Worm (Caenorhabditis elegans): Measurements from ENCODE around the gene C04E12.4.
"Not testable (repeated sequence)": the region's sequence is repeated elsewhere in the genome, so short reads cannot be mapped to it uniquely, and the experiment has no call there.

Gene C04E12.4

DNA sequence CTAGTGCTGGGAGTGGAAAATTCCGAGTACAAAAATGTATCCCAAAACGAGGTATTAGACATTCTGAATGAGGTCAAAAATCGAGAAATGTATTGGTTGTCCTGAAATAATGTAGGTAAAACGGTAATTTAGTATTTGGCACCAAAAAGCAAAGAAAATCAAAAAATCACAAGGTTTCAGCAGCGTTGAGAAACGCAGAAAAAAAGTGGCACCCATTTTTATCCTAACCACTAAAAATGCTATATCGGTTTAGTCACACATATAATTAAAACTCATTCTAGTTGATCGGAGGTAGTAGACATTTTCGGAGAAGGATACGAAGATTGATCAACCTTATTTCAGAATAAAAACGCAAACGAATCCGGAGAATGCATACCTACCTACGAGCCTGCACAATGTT, 10.1 kb downstream of the C04E12.4 start, which contains the start of gene srx-121:
srx-121 (minus strand) TSS at position 101 of the 400 bp plus-strand sequence.
- TF ChIP-seq tbx-11 (GFP tag; IDR thresholded peaks at IDR 0.05), result no peak
- TF ChIP-seq ama-1 (optimal IDR thresholded peaks at IDR 0.05), result no peak
- TF ChIP-seq ceh-36 (tag; optimal IDR thresholded peaks at IDR 0.05), result no peak
- TF ChIP-seq pes-1 (GFP tag; IDR thresholded peaks at IDR 0.05), result no peak
- no peak for TF ChIP-seq flt-1 (GFP tag; IDR thresholded peaks at IDR 0.05)
- no peak for TF ChIP-seq tra-4 (tag; optimal IDR thresholded peaks at IDR 0.05)
- TF ChIP-seq aly-1 (tag; optimal IDR thresholded peaks at IDR 0.05), result no peak
- TF ChIP-seq sea-1 (GFP tag; conservative IDR thresholded peaks at IDR 0.05), result no peak
- no peak for TF ChIP-seq hmg-4 (GFP tag; optimal IDR thresholded peaks at IDR 0.05)
- no peak for TF ChIP-seq tbx-37 (GFP tag; conservative IDR thresholded peaks at IDR 0.05)
- no peak for TF ChIP-seq hnd-1 (tag; optimal IDR thresholded peaks at IDR 0.05)
- TF ChIP-seq ceh-13 (GFP tag; optimal IDR thresholded peaks at IDR 0.05), result no peak
- TF ChIP-seq ets-7 (tag; optimal IDR thresholded peaks at IDR 0.05), result no peak

DNA sequence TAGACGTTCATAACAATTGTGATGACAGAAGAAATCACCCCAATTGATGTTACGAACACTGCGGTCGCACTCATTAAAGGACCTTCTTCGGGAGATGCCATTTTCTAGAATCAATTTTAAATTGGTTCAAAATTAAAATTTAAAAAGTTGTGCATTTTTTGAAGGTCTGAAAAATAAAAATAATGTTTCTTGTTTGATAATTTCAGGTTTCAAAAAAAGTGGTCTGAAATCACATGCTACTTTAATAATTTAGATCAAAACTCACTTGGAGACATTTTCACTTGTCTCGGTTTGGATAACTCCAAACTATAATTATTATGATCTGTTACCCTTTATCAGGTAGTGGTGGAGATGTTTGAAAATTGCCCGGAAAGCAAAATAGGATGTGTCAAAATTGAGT, 14.4 kb downstream of the C04E12.4 start, which contains the start of gene srbc-2:
srbc-2 (minus strand) TSS at position 101 of the 400 bp plus-strand sequence.
- TF ChIP-seq ceh-36 (tag; optimal IDR thresholded peaks at IDR 0.05) (no peak), aly-1 (tag; optimal IDR thresholded peaks at IDR 0.05) (no peak), hnd-1 (tag; optimal IDR thresholded peaks at IDR 0.05) (no peak), ceh-13 (GFP tag; optimal IDR thresholded peaks at IDR 0.05) (no peak), tbx-37 (GFP tag; conservative IDR thresholded peaks at IDR 0.05) (no peak), tra-4 (tag; optimal IDR thresholded peaks at IDR 0.05) (no peak), ets-7 (tag; optimal IDR thresholded peaks at IDR 0.05) (no peak), hmbx-1 (tag; optimal IDR thresholded peaks at IDR 0.05) (no peak), tbx-11 (GFP tag; IDR thresholded peaks at IDR 0.05) (no peak), hmg-4 (GFP tag; optimal IDR thresholded peaks at IDR 0.05) (no peak), flt-1 (GFP tag; IDR thresholded peaks at IDR 0.05) (no peak), sea-1 (GFP tag; conservative IDR thresholded peaks at IDR 0.05) (no peak), F13C5.2 (tag; optimal IDR thresholded peaks at IDR 0.05) (no peak), ama-1 (optimal IDR thresholded peaks at IDR 0.05) (no peak), scrt-1 (GFP tag; IDR thresholded peaks at IDR 0.05) (no peak), pes-1 (GFP tag; IDR thresholded peaks at IDR 0.05) (no peak), B0310.2 (tag; optimal IDR thresholded peaks at IDR 0.05) (no peak)

DNA sequence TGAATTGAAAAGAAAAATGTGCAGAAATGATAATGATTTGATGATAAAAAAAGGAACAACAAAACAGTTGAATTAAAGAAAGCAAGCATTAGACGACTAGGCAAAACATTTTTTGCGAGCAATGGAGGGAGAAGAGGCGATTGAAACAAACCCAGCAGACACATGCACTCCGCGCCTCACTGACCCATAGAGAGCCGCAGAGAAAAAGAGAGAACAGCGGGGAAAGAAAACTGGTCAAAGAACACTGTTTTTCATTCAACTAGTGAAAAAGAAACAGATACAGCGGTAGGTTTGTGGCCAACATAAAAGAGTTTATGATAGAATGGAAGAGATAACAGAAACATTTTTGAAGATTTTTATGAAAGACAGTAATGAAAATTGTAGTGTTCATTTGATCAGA, 25.7 kb downstream of the C04E12.4 start:
- TF ChIP-seq hmbx-1 (tag; optimal IDR thresholded peaks at IDR 0.05), result no peak
- no peak for TF ChIP-seq pes-1 (GFP tag; IDR thresholded peaks at IDR 0.05)
- TF ChIP-seq aly-1 (tag; optimal IDR thresholded peaks at IDR 0.05), result no peak

DNA sequence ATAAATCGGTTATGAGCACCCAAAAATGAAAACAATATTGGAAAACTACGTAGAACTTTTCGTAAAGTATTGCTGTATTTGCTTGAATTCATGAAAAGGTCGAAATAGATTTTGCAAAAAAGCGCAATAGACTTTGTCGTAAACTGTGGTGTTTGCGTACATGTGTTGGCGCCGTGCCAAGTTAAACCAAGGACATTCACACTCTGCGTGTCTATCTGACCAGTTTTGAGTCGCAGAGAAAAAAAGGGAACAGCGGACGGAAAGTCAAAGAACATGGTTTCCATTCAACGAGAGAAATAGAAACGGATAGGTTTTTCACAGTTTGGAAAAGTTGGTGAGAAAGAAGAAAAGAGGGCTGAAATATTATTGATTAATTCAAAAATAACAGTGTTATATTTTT, 28.4 kb downstream of the C04E12.4 start:
- TF ChIP-seq tbx-37 (GFP tag; conservative IDR thresholded peaks at IDR 0.05), result no peak
- no peak for TF ChIP-seq aly-1 (tag; optimal IDR thresholded peaks at IDR 0.05)
- TF ChIP-seq pes-1 (GFP tag; IDR thresholded peaks at IDR 0.05), result no peak
- TF ChIP-seq ets-7 (tag; optimal IDR thresholded peaks at IDR 0.05), result no peak
- TF ChIP-seq ceh-13 (GFP tag; optimal IDR thresholded peaks at IDR 0.05), result no peak
- no peak for TF ChIP-seq ama-1 (optimal IDR thresholded peaks at IDR 0.05)
- TF ChIP-seq scrt-1 (GFP tag; IDR thresholded peaks at IDR 0.05), result no peak
- TF ChIP-seq tbx-11 (GFP tag; IDR thresholded peaks at IDR 0.05), result no peak
- no peak for TF ChIP-seq F13C5.2 (tag; optimal IDR thresholded peaks at IDR 0.05)
- TF ChIP-seq flt-1 (GFP tag; IDR thresholded peaks at IDR 0.05), result no peak
- no peak for TF ChIP-seq B0310.2 (tag; optimal IDR thresholded peaks at IDR 0.05)
- TF ChIP-seq ceh-36 (tag; optimal IDR thresholded peaks at IDR 0.05), result no peak

DNA sequence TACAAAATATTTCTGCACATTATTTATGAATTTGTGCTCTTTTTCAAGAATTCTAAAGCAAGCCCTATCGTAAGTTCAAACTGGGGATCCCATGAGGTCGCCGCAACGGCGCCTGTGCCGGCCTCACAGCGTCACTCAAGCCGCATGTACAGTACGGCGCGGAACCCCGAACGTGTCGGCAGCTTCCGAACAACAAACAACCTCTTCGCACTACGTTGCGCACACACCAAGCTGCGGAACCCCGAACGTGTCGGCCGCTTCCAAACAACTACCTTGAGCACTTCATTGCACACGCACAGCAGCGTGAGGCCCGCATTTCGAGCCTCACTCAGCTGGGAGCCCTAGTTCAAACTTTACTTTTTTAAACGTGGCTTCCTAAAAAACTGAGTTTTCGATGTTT, 31.5 kb downstream of the C04E12.4 start:
- TF ChIP-seq aly-1 (tag; optimal IDR thresholded peaks at IDR 0.05) (no peak), tbx-11 (GFP tag; IDR thresholded peaks at IDR 0.05) (no peak), scrt-1 (GFP tag; IDR thresholded peaks at IDR 0.05) (no peak), ceh-36 (tag; optimal IDR thresholded peaks at IDR 0.05) (no peak), tra-4 (tag; optimal IDR thresholded peaks at IDR 0.05) (no peak), sea-1 (GFP tag; conservative IDR thresholded peaks at IDR 0.05) (no peak), hmg-4 (GFP tag; optimal IDR thresholded peaks at IDR 0.05) (no peak), ama-1 (optimal IDR thresholded peaks at IDR 0.05) (no peak), tbx-37 (GFP tag; conservative IDR thresholded peaks at IDR 0.05) (no peak), flt-1 (GFP tag; IDR thresholded peaks at IDR 0.05) (no peak), hmbx-1 (tag; optimal IDR thresholded peaks at IDR 0.05) (no peak), B0310.2 (tag; optimal IDR thresholded peaks at IDR 0.05) (no peak)

DNA sequence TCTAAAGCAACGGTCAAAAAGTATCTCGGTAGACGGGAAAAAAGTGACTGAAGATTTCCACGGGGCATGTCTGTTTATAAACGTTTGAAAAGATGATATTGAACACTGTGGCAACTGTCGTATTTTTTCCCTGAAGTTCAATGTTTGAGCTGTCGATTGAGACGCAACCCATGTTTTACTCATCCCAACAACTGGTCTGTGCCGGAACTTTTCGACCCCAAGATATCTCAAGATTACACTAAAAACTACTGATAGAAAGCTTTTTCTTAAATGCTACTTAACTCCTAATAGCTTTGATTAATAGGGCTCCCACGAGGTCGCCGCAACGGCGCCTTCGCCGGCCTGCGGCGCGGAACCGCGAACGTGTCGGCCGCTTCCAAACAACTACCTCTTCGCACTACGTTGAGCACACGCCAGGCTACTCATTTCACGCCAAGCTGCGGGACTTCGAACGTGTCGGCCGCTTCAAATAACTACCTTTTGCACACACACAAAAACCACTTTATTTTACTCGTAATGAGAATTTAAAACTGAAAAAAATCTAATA, 32.2 kb downstream of the C04E12.4 start, which contains the start of gene T20D4.15:
T20D4.15 (minus strand) TSS at position 51 of the 547 bp plus-strand sequence.
- TF ChIP-seq aly-1 (tag; optimal IDR thresholded peaks at IDR 0.05), result no peak
- TF ChIP-seq tbx-37 (GFP tag; conservative IDR thresholded peaks at IDR 0.05), result no peak
- TF ChIP-seq ceh-36 (tag; optimal IDR thresholded peaks at IDR 0.05), result no peak
- no peak for TF ChIP-seq sea-1 (GFP tag; conservative IDR thresholded peaks at IDR 0.05)
- TF ChIP-seq hmbx-1 (tag; optimal IDR thresholded peaks at IDR 0.05), result no peak
- TF ChIP-seq ama-1 (optimal IDR thresholded peaks at IDR 0.05), result no peak
- TF ChIP-seq flt-1 (GFP tag; IDR thresholded peaks at IDR 0.05), result no peak
- TF ChIP-seq tbx-11 (GFP tag; IDR thresholded peaks at IDR 0.05), result no peak
- no peak for TF ChIP-seq F13C5.2 (tag; optimal IDR thresholded peaks at IDR 0.05)
- no peak for TF ChIP-seq tra-4 (tag; optimal IDR thresholded peaks at IDR 0.05)
- TF ChIP-seq B0310.2 (tag; optimal IDR thresholded peaks at IDR 0.05), result no peak

DNA sequence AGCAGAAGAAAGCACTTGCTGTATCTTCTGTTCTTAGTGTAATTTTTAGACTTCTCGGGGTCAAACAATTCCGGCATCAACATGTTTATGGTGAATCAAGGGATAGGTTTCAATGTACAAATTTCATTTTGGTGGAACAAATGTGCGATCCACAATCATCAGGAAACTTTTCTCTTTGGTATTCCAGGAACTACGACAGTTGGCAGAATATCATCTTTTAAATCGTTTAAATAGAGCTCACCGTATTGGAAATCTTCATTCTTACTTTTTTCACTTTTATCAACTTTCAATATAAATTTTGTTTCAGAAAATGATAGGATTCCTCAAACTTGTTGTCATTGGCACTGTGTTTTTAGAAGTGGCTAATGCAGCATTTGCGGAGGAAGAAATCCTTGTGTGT, 34.2 kb downstream of the C04E12.4 start, which contains the start of gene T20D4.12:
T20D4.12 (plus strand) TSS at position 301 of the 400 bp plus-strand sequence.
- TF ChIP-seq tbx-37 (GFP tag; conservative IDR thresholded peaks at IDR 0.05); pes-1 (GFP tag; IDR thresholded peaks at IDR 0.05); hnd-1 (tag; optimal IDR thresholded peaks at IDR 0.05): not testable (repeated sequence)

DNA sequence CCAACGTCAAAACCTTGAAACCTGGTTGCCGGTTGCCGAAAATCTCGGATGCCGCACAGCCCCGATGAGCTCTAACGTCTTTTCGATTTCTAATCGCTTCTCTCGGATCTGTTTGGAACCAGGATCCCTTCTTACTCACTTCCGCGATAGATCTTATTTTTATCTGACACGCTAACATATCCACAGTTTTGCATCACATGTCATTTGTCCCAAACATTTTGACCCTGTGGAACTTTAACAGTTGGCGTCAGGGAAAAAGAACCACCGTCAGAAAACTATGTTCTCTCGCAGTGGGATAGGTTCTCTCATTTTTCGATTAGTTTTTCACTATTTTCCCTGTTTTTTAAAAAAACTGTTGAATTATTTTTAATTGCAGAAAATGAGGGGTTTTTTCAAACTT, 35.7 kb downstream of the C04E12.4 start, which contains the start of gene T20D4.11:
T20D4.11 (plus strand) TSS at position 377 of the 400 bp plus-strand sequence.
- TF ChIP-seq ceh-36 (tag; optimal IDR thresholded peaks at IDR 0.05), result no peak
- no peak for TF ChIP-seq ets-7 (tag; optimal IDR thresholded peaks at IDR 0.05)
- TF ChIP-seq B0310.2 (tag; optimal IDR thresholded peaks at IDR 0.05), result no peak
- no peak for TF ChIP-seq tra-4 (tag; optimal IDR thresholded peaks at IDR 0.05)
- TF ChIP-seq pes-1 (GFP tag; IDR thresholded peaks at IDR 0.05), result no peak
- TF ChIP-seq ama-1 (optimal IDR thresholded peaks at IDR 0.05), result no peak
- no peak for TF ChIP-seq aly-1 (tag; optimal IDR thresholded peaks at IDR 0.05)
- TF ChIP-seq sea-1 (GFP tag; conservative IDR thresholded peaks at IDR 0.05), result no peak
- no peak for TF ChIP-seq hmbx-1 (tag; optimal IDR thresholded peaks at IDR 0.05)
- TF ChIP-seq hmg-4 (GFP tag; optimal IDR thresholded peaks at IDR 0.05), result no peak
- no peak for TF ChIP-seq tbx-11 (GFP tag; IDR thresholded peaks at IDR 0.05)
- no peak for TF ChIP-seq hnd-1 (tag; optimal IDR thresholded peaks at IDR 0.05)
- TF ChIP-seq ceh-13 (GFP tag; optimal IDR thresholded peaks at IDR 0.05), result no peak
- no peak for TF ChIP-seq tbx-37 (GFP tag; conservative IDR thresholded peaks at IDR 0.05)
